Worm (Caenorhabditis elegans) whole organism, L4 larva: ENCODE results near the gene smvt-1.

Experiments used
- F10B5.3 ChIP-seq: sonication (generic microtip); optimal IDR thresholded peaks from 2 replicates; lab custom pipeline; 2016; ENCODE audit warnings: mild to moderate bottlenecking, missing genetic modification characterization, missing compliant biosample characterization
- T26A8.4 ChIP-seq: fragments of 200-800 bp; sonication (Bioruptor generic); IDR thresholded peaks from 2 replicates; pipeline ENCODE4 v1.3.6; 2022; ENCODE audit warnings: missing genetic modification characterization, missing compliant biosample characterization
- Y48G9A.11 ChIP-seq: fragments of 200-800 bp; sonication (Bioruptor generic); IDR thresholded peaks from 2 replicates; pipeline ENCODE4 v1.3.6; 2022; ENCODE audit warnings: missing genetic modification reagents, missing genetic modification characterization, missing compliant biosample characterization
- Y75B8A.6 ChIP-seq: fragments of 200-800 bp; sonication (Bioruptor generic); IDR thresholded peaks from 2 replicates; pipeline ENCODE4 v1.3.6; 2022; ENCODE audit warnings: missing genetic modification reagents, missing genetic modification characterization, missing compliant biosample characterization
- aha-1 ChIP-seq: fragments of 150-350 bp; peaks from one replicate; lab custom pipeline; 2014; ENCODE audit warnings: missing biosample characterization, missing genetic modification characterization
- aly-2 ChIP-seq: sonication (generic microtip); optimal IDR thresholded peaks from 2 replicates; lab custom pipeline; 2018; ENCODE audit warnings: missing biosample characterization, missing genetic modification characterization
- ceh-28 ChIP-seq: fragments of 150-350 bp; optimal IDR thresholded peaks from 2 replicates; lab custom pipeline; 2014; ENCODE audit warnings: missing biosample characterization, missing genetic modification reagents, missing genetic modification characterization
- ceh-32 ChIP-seq: sonication (generic microtip); optimal IDR thresholded peaks from 2 replicates; lab custom pipeline; 2016; ENCODE audit warnings: mild to moderate bottlenecking, missing genetic modification characterization, missing compliant biosample characterization; ENCODE audit not compliant: poor library complexity
- ceh-44 ChIP-seq: fragments of 200-800 bp; sonication (Bioruptor generic); IDR thresholded peaks from 2 replicates; pipeline ENCODE4 v1.3.6; 2022; ENCODE audit warnings: missing genetic modification reagents, missing genetic modification characterization, missing compliant biosample characterization
- ceh-82 ChIP-seq: sonication (generic microtip); optimal IDR thresholded peaks from 2 replicates; lab custom pipeline; 2017; ENCODE audit warnings: missing biosample characterization, missing genetic modification characterization
- ces-1 ChIP-seq: fragments of 150-350 bp; sonication (generic microtip); optimal IDR thresholded peaks from 4 replicates; lab custom pipeline; 2014; ENCODE audit warnings: missing biosample characterization, missing genetic modification reagents, missing genetic modification characterization
- daf-12 ChIP-seq: fragments of 150-350 bp; optimal IDR thresholded peaks from 2 replicates; lab custom pipeline; 2014; ENCODE audit warnings: missing biosample characterization, missing genetic modification reagents, missing genetic modification characterization
- daf-19 ChIP-seq: fragments of 200-800 bp; sonication (Bioruptor generic); conservative IDR thresholded peaks from 2 replicates; pipeline ENCODE4 v1.3.6; 2022; ENCODE audit warnings: missing genetic modification characterization, missing compliant biosample characterization
- dmd-6 ChIP-seq: fragments of 200-800 bp; sonication (Bioruptor generic); IDR thresholded peaks from 2 replicates; pipeline ENCODE4 v1.3.6; 2022; ENCODE audit warnings: missing genetic modification reagents, missing genetic modification characterization, missing compliant biosample characterization
- fkh-10 ChIP-seq: fragments of 150-350 bp; optimal IDR thresholded peaks from 2 replicates; lab custom pipeline; 2014; ENCODE audit warnings: missing biosample characterization, missing genetic modification reagents, missing genetic modification characterization
- gei-8 ChIP-seq: fragments of 200-800 bp; sonication (Bioruptor generic); optimal IDR thresholded peaks from 2 replicates; lab custom pipeline; 2018; ENCODE audit warnings: mild to moderate bottlenecking, missing genetic modification characterization, missing compliant biosample characterization
- hif-1 ChIP-seq, 2 experiments: sonication (generic microtip); optimal IDR thresholded peaks; 2 replicates each; lab custom pipeline; 2016 to 2017; ENCODE audit warnings: missing compliant biosample characterization in 2 of 2, missing genetic modification characterization in 2 of 2, missing genetic modification reagents in 2 of 2, missing genotype in 2 of 2, mild to moderate bottlenecking in 1 of 2
- hlh-11 ChIP-seq: fragments of 200-800 bp; sonication (Bioruptor generic); optimal IDR thresholded peaks from 2 replicates; lab custom pipeline; 2018; ENCODE audit warnings: mild to moderate bottlenecking, missing genetic modification characterization, missing compliant biosample characterization
- hmg-1.1 ChIP-seq: fragments of 200-800 bp; sonication (Bioruptor generic); IDR thresholded peaks from 2 replicates; pipeline ENCODE4 v1.3.6; 2022; ENCODE audit warnings: missing genetic modification reagents, missing genetic modification characterization, missing compliant biosample characterization
- lin-13 ChIP-seq: fragments of 150-350 bp; optimal IDR thresholded peaks from 2 replicates; lab custom pipeline; 2014; ENCODE audit warnings: missing biosample characterization, missing genetic modification reagents, missing genetic modification characterization
- lin-29 ChIP-seq: fragments of 200-800 bp; sonication (Bioruptor generic); IDR thresholded peaks from 2 replicates; pipeline ENCODE4 v1.3.6; 2022; ENCODE audit warnings: missing genetic modification reagents, missing genetic modification characterization, missing compliant biosample characterization
- lin-38 ChIP-seq: fragments of 200-800 bp; sonication (Bioruptor generic); IDR thresholded peaks from 2 replicates; pipeline ENCODE4 v1.3.6; 2022; ENCODE audit warnings: missing genetic modification reagents, missing genetic modification characterization, missing compliant biosample characterization
- lir-3 ChIP-seq: sonication (generic microtip); optimal IDR thresholded peaks from 2 replicates; lab custom pipeline; 2016; ENCODE audit warnings: mild to moderate bottlenecking, missing genetic modification characterization, missing compliant biosample characterization
- lsy-2 ChIP-seq, 2 experiments: fragments of 150-350 bp in 1 of 2; sonication (generic microtip) in 1 of 2; optimal IDR thresholded peaks; 2 replicates each; lab custom pipeline; 2014 to 2017; ENCODE audit warnings: missing biosample characterization in 2 of 2, missing genetic modification characterization in 2 of 2
- madf-9 ChIP-seq: fragments of 200-800 bp; sonication (Bioruptor generic); conservative IDR thresholded peaks from 2 replicates; pipeline ENCODE4 v1.3.6; 2022; ENCODE audit warnings: missing genetic modification reagents, missing genetic modification characterization, missing compliant biosample characterization
- mep-1 ChIP-seq: fragments of 150-350 bp; sonication (generic microtip); optimal IDR thresholded peaks from 3 replicates; lab custom pipeline; 2014; ENCODE audit warnings: missing biosample characterization, missing genetic modification characterization
- mes-2 ChIP-seq: sonication (generic microtip); optimal IDR thresholded peaks from 2 replicates; lab custom pipeline; 2016; ENCODE audit warnings: missing genotype, mild to moderate bottlenecking, missing genetic modification characterization, missing compliant biosample characterization; ENCODE audit not compliant: poor library complexity, severe bottlenecking
- mxl-2 ChIP-seq: fragments of 200-800 bp; sonication (Bioruptor generic); conservative IDR thresholded peaks from 2 replicates; pipeline ENCODE4 v1.3.6; 2022; ENCODE audit warnings: missing genetic modification reagents, missing genetic modification characterization, missing compliant biosample characterization
- nhr-10 ChIP-seq: fragments of 150-350 bp; optimal IDR thresholded peaks from 2 replicates; lab custom pipeline; 2014; ENCODE audit warnings: missing biosample characterization, missing genetic modification characterization
- nhr-11 ChIP-seq: fragments of 150-350 bp; optimal IDR thresholded peaks from 2 replicates; lab custom pipeline; 2014; ENCODE audit warnings: missing biosample characterization, missing genetic modification characterization
- nhr-111 ChIP-seq: fragments of 200-800 bp; sonication (Bioruptor generic); optimal IDR thresholded peaks from 2 replicates; lab custom pipeline; 2018; ENCODE audit warnings: mild to moderate bottlenecking, missing genetic modification characterization, missing compliant biosample characterization
- nhr-25 ChIP-seq: sonication (generic microtip); optimal IDR thresholded peaks from 2 replicates; lab custom pipeline; 2017; ENCODE audit warnings: missing genetic modification characterization, mild to moderate bottlenecking, missing compliant biosample characterization, antibody characterized with exemption, moderate library complexity, borderline replicate concordance; ENCODE audit not compliant: insufficient read depth
- nhr-28 ChIP-seq: fragments of 150-350 bp; optimal IDR thresholded peaks from 2 replicates; lab custom pipeline; 2014; ENCODE audit warnings: missing biosample characterization, missing genetic modification characterization
- nhr-41 ChIP-seq: fragments of 200-800 bp; sonication (Bioruptor generic); IDR thresholded peaks from 2 replicates; pipeline ENCODE4 v1.3.6; 2022; ENCODE audit warnings: missing genetic modification reagents, missing genetic modification characterization, missing compliant biosample characterization
- nhr-48 ChIP-seq: sonication (generic microtip); optimal IDR thresholded peaks from 2 replicates; lab custom pipeline; 2016; ENCODE audit warnings: mild to moderate bottlenecking, missing genetic modification characterization, missing compliant biosample characterization
- nhr-76 ChIP-seq: fragments of 150-350 bp; optimal IDR thresholded peaks from 2 replicates; lab custom pipeline; 2014; ENCODE audit warnings: missing biosample characterization, missing genetic modification characterization
- nhr-77 ChIP-seq: fragments of 150-350 bp; optimal IDR thresholded peaks from 2 replicates; lab custom pipeline; 2014; ENCODE audit warnings: missing biosample characterization, missing genetic modification characterization
- php-3 ChIP-seq: fragments of 200-800 bp; sonication (Bioruptor generic); IDR thresholded peaks from 2 replicates; pipeline ENCODE4 v1.3.6; 2022; ENCODE audit warnings: missing genetic modification reagents, missing genetic modification characterization, missing compliant biosample characterization
- pqm-1 ChIP-seq: sonication (generic microtip); optimal IDR thresholded peaks from 2 replicates; lab custom pipeline; 2017; ENCODE audit warnings: missing biosample characterization, missing genetic modification characterization
- saeg-2 ChIP-seq: fragments of 200-800 bp; sonication (Bioruptor generic); IDR thresholded peaks from 2 replicates; pipeline ENCODE4 v1.3.6; 2022; ENCODE audit warnings: missing genetic modification reagents, missing genetic modification characterization, missing compliant biosample characterization
- sdz-12 ChIP-seq: fragments of 200-800 bp; sonication (Bioruptor generic); optimal IDR thresholded peaks from 2 replicates; lab custom pipeline; 2018; ENCODE audit warnings: mild to moderate bottlenecking, missing genetic modification characterization, missing compliant biosample characterization
- snpc-1.2 ChIP-seq: fragments of 200-800 bp; sonication (Bioruptor generic); IDR thresholded peaks from 2 replicates; pipeline ENCODE4 v1.3.6; 2022; ENCODE audit warnings: missing genetic modification reagents, missing genetic modification characterization, missing compliant biosample characterization
- snpc-4 ChIP-seq: fragments of 150-350 bp; optimal IDR thresholded peaks from 2 replicates; lab custom pipeline; 2014; ENCODE audit warnings: missing biosample characterization, missing genetic modification characterization
- spr-1 ChIP-seq: sonication (generic microtip); optimal IDR thresholded peaks from 2 replicates; lab custom pipeline; 2016; ENCODE audit warnings: mild to moderate bottlenecking, missing genetic modification characterization, missing compliant biosample characterization
- tag-97 ChIP-seq: fragments of 200-800 bp; sonication (Bioruptor generic); IDR thresholded peaks from 2 replicates; pipeline ENCODE4 v1.3.6; 2022; ENCODE audit warnings: missing genetic modification characterization, missing compliant biosample characterization
- unc-130 ChIP-seq: sonication (generic microtip); optimal IDR thresholded peaks from 2 replicates; lab custom pipeline; 2016; ENCODE audit warnings: missing genetic modification reagents, missing genetic modification characterization, missing compliant biosample characterization
- unc-39 ChIP-seq: sonication (generic microtip); optimal IDR thresholded peaks from 2 replicates; lab custom pipeline; 2017; ENCODE audit warnings: missing biosample characterization, missing genetic modification characterization
- zag-1 ChIP-seq: fragments of 150-350 bp; optimal IDR thresholded peaks from 2 replicates; lab custom pipeline; 2014; ENCODE audit warnings: missing biosample characterization, missing genetic modification characterization
- zfp-2 ChIP-seq: sonication (generic microtip); optimal IDR thresholded peaks from 2 replicates; lab custom pipeline; 2016; ENCODE audit warnings: mild to moderate bottlenecking, missing genetic modification characterization, missing compliant biosample characterization
- zip-11 ChIP-seq: fragments of 200-800 bp; sonication (Bioruptor generic); IDR thresholded peaks from 2 replicates; pipeline ENCODE4 v1.3.6; 2022; ENCODE audit warnings: missing genetic modification characterization, missing compliant biosample characterization
- zip-2 ChIP-seq: fragments of 150-350 bp; optimal IDR thresholded peaks from 2 replicates; lab custom pipeline; 2014; ENCODE audit warnings: missing biosample characterization, missing genetic modification characterization

smvt-1 gene

DNA sequence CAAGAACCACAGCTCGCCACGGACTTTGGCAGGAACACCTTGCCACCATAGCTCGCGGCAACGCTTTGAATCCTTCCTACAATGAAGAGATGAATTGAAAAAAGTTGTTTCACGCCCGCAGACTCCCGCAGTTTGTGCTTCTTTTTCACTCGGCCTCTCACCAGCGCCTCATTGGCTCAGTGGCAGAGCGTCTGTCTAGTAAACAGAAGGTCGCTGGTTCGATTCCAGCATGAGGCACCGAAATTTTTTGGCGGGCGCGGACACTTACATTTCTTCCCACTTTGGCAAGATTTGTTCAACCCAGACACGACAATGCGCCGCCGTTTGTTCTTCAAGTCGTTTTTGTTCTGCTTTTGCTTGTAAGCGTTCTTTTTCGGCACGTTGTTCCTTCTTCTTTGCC lies 20.9 kb downstream of the smvt-1 start (continued):
- no peak for TF ChIP-seq lin-13 (GFP tag; lab: Kevin White, UChicago)
- TF ChIP-seq snpc-1.2, result peak; percentile 68; the same call in 1 of the 2 replicates
- 0 out of 2 replicates have a peak, but pooled peaks have one; percentile 37 for TF ChIP-seq nhr-41 (GFP tag; lab: Robert Waterston, UW)
- TF ChIP-seq nhr-77, result no peak
- peak; percentile 57; the same call in 1 of the 2 replicates for TF ChIP-seq madf-9 (GFP tag; lab: Robert Waterston, UW)
- TF ChIP-seq pqm-1 (tag; lab: Kevin White, UChicago), result no peak
- TF ChIP-seq saeg-2 (GFP tag; lab: Robert Waterston, UW), result 0 out of 2 replicates have a peak, but pooled peaks have one; percentile 53
- TF ChIP-seq lir-3, result no peak
- peak; percentile 57 for TF ChIP-seq php-3 (GFP tag; lab: Robert Waterston, UW)
- TF ChIP-seq gei-8 (GFP tag; lab: Kevin White, UChicago), result peak; percentile 27
- no peak for TF ChIP-seq nhr-10
- TF ChIP-seq nhr-25, result no peak
- no peak for TF ChIP-seq ces-1
- TF ChIP-seq nhr-48 (tag; lab: Kevin White, UChicago), result no peak
- no peak for TF ChIP-seq ceh-28 (tag; lab: Kevin White, UChicago)
- TF ChIP-seq daf-12, result no peak
- no peak for TF ChIP-seq Y75B8A.6 (GFP tag; lab: Robert Waterston, UW)
- peak in 1 of 2 experiments; percentile 46 for TF ChIP-seq lsy-2 (tag; optimal IDR thresholded peaks at IDR 0.05; lab: Kevin White, UChicago)
- TF ChIP-seq zag-1 (tag; lab: Kevin White, UChicago), result no peak
- peak; percentile 28 for TF ChIP-seq Y48G9A.11 (GFP tag; lab: Robert Waterston, UW)
- TF ChIP-seq lin-29, result no peak
- TF ChIP-seq zip-11 (GFP tag; lab: Robert Waterston, UW), result no peak
- TF ChIP-seq spr-1 (tag; lab: Kevin White, UChicago), result peak; percentile 34
- TF ChIP-seq nhr-11 (tag; lab: Kevin White, UChicago), result no peak
- TF ChIP-seq nhr-111 (GFP tag; lab: Kevin White, UChicago), result peak; percentile 23
- TF ChIP-seq nhr-28, result no peak
- TF ChIP-seq T26A8.4, result peak; percentile 61
- TF ChIP-seq sdz-12 (GFP tag; lab: Kevin White, UChicago), result no peak
- peak; percentile 57 for TF ChIP-seq ceh-44 (GFP tag; lab: Robert Waterston, UW)
- TF ChIP-seq aha-1, result no peak
- no peak for TF ChIP-seq ceh-32 (tag; lab: Kevin White, UChicago)
- TF ChIP-seq F10B5.3 (tag; lab: Kevin White, UChicago), result peak; percentile 52
- no peak for TF ChIP-seq daf-19 (GFP tag; lab: Robert Waterston, UW)
- TF ChIP-seq snpc-4 (tag; lab: Kevin White, UChicago), result no peak
- TF ChIP-seq dmd-6 (GFP tag; lab: Robert Waterston, UW), result peak; percentile 63
- TF ChIP-seq tag-97 (GFP tag; lab: Robert Waterston, UW), result no peak
- TF ChIP-seq ceh-82 (tag; lab: Kevin White, UChicago), result no peak
- peak; percentile 75 for TF ChIP-seq mes-2 (tag; lab: Kevin White, UChicago)
- peak; percentile 8 for TF ChIP-seq unc-130 (GFP tag; lab: Kevin White, UChicago)
- no peak for TF ChIP-seq nhr-76 (tag; lab: Kevin White, UChicago)
- TF ChIP-seq mep-1 (tag; lab: Kevin White, UChicago), result peak; percentile 56
- TF ChIP-seq zip-2 (tag; lab: Kevin White, UChicago), result no peak
- TF ChIP-seq mxl-2 (GFP tag; lab: Robert Waterston, UW), result no peak
- TF ChIP-seq fkh-10, result peak; percentile 4
- TF ChIP-seq lin-38 (GFP tag; lab: Robert Waterston, UW), result peak; percentile 62
- peak; percentile 38 for TF ChIP-seq hlh-11
- TF ChIP-seq unc-39 (tag; lab: Kevin White, UChicago), result no peak
- TF ChIP-seq hif-1 (tag; optimal IDR thresholded peaks at IDR 0.05; lab: Kevin White, UChicago), result no peak
- peak; percentile 78 for TF ChIP-seq hmg-1.1 (GFP tag; lab: Robert Waterston, UW)
- peak; percentile 2 for TF ChIP-seq zfp-2 (tag; lab: Kevin White, UChicago)
- no peak for TF ChIP-seq aly-2
